Worm (Caenorhabditis elegans) whole organism, mixed stage, embryonic: ENCODE data around the gene F35F10.7.

ENCODE experiments used
- M03D4.4 ChIP-seq: sonication (generic microtip); optimal IDR thresholded peaks from 2 replicates; lab custom pipeline; 2017; ENCODE audit warnings: mild to moderate bottlenecking, missing genetic modification characterization, missing compliant biosample characterization
- bed-3 ChIP-seq: fragments of 200-800 bp; sonication (Bioruptor generic); optimal IDR thresholded peaks from 3 replicates; lab custom pipeline; 2018; ENCODE audit warnings: mild to moderate bottlenecking, missing genetic modification characterization, moderate library complexity, missing compliant biosample characterization
- blmp-1 ChIP-seq: fragments of 150-350 bp; optimal IDR thresholded peaks from 2 replicates; lab custom pipeline; 2014; ENCODE audit warnings: missing biosample characterization, missing genetic modification characterization
- ceh-43 ChIP-seq: fragments of 200-800 bp; sonication (Bioruptor generic); optimal IDR thresholded peaks from 2 replicates; lab custom pipeline; 2018; ENCODE audit warnings: mild to moderate bottlenecking, missing genetic modification characterization, moderate library complexity, missing compliant biosample characterization
- ceh-83 ChIP-seq: fragments of 200-800 bp; sonication (Bioruptor generic); optimal IDR thresholded peaks from 2 replicates; lab custom pipeline; 2018; ENCODE audit warnings: mild to moderate bottlenecking, missing genetic modification characterization, missing compliant biosample characterization
- ces-1 ChIP-seq: fragments of 150-350 bp; optimal IDR thresholded peaks from 2 replicates; lab custom pipeline; 2014; ENCODE audit warnings: missing biosample characterization, missing genetic modification reagents, missing genetic modification characterization
- cnd-1 ChIP-seq: fragments of 200-800 bp; sonication (Bioruptor generic); optimal IDR thresholded peaks from 2 replicates; lab custom pipeline; 2018; ENCODE audit warnings: mild to moderate bottlenecking, missing genetic modification characterization, missing compliant biosample characterization
- drap-1 ChIP-seq: fragments of 200-800 bp; sonication (Bioruptor generic); optimal IDR thresholded peaks from 3 replicates; lab custom pipeline; 2018; ENCODE audit warnings: mild to moderate bottlenecking, missing genetic modification characterization, missing compliant biosample characterization
- elt-3 ChIP-seq: fragments of 150-350 bp; optimal IDR thresholded peaks from 2 replicates; lab custom pipeline; 2014; ENCODE audit warnings: missing biosample characterization, missing genetic modification characterization
- flh-1 ChIP-seq: fragments of 200-800 bp; sonication (Bioruptor generic); optimal IDR thresholded peaks from 2 replicates; lab custom pipeline; 2018; ENCODE audit warnings: mild to moderate bottlenecking, missing genetic modification characterization, moderate library complexity, missing compliant biosample characterization
- ham-2 ChIP-seq: fragments of 200-800 bp; sonication (Bioruptor generic); optimal IDR thresholded peaks from 2 replicates; lab custom pipeline; 2018; ENCODE audit warnings: mild to moderate bottlenecking, missing genetic modification characterization, missing compliant biosample characterization
- hlh-1 ChIP-seq: fragments of 150-350 bp; optimal IDR thresholded peaks from 2 replicates; lab custom pipeline; 2014; ENCODE audit warnings: missing biosample characterization, missing genetic modification reagents, missing genetic modification characterization
- lin-13 ChIP-seq: fragments of 150-350 bp; optimal IDR thresholded peaks from 2 replicates; lab custom pipeline; 2014; ENCODE audit warnings: missing biosample characterization, missing genetic modification characterization
- lsy-2 ChIP-seq: fragments of 150-350 bp; optimal IDR thresholded peaks from 2 replicates; lab custom pipeline; 2014; ENCODE audit warnings: missing biosample characterization, missing genetic modification characterization
- mab-5 ChIP-seq: fragments of 150-350 bp; optimal IDR thresholded peaks from 2 replicates; lab custom pipeline; 2014; ENCODE audit warnings: missing biosample characterization, missing genetic modification characterization
- mls-2 ChIP-seq: sonication (generic microtip); optimal IDR thresholded peaks from 2 replicates; lab custom pipeline; 2016; ENCODE audit warnings: mild to moderate bottlenecking, missing genetic modification characterization, moderate library complexity, missing compliant biosample characterization
- nhr-12 ChIP-seq: fragments of 150-350 bp; optimal IDR thresholded peaks from 2 replicates; lab custom pipeline; 2014; ENCODE audit warnings: missing biosample characterization, missing genetic modification characterization
- nhr-2 ChIP-seq: fragments of 150-350 bp; optimal IDR thresholded peaks from 2 replicates; lab custom pipeline; 2014; ENCODE audit warnings: missing biosample characterization, missing genetic modification characterization
- nhr-237 ChIP-seq: fragments of 150-350 bp; optimal IDR thresholded peaks from 2 replicates; lab custom pipeline; 2014; ENCODE audit warnings: missing biosample characterization, missing genetic modification characterization
- nhr-28 ChIP-seq: fragments of 150-350 bp; optimal IDR thresholded peaks from 2 replicates; lab custom pipeline; 2014; ENCODE audit warnings: missing biosample characterization, missing genetic modification characterization
- nhr-76 ChIP-seq: sonication (generic microtip); optimal IDR thresholded peaks from 2 replicates; lab custom pipeline; 2017; ENCODE audit warnings: missing biosample characterization, missing genetic modification characterization
- pha-4 ChIP-seq: fragments of 150-350 bp; optimal IDR thresholded peaks from 2 replicates; lab custom pipeline; 2018; ENCODE audit warnings: missing biosample characterization, missing genetic modification reagents, missing genetic modification characterization
- sptf-1 ChIP-seq: sonication (generic microtip); optimal IDR thresholded peaks from 2 replicates; lab custom pipeline; 2017; ENCODE audit warnings: mild to moderate bottlenecking, missing genetic modification characterization, moderate library complexity, missing compliant biosample characterization
- tbx-8 ChIP-seq: fragments of 200-800 bp; sonication (Bioruptor generic); optimal IDR thresholded peaks from 2 replicates; lab custom pipeline; 2018; ENCODE audit warnings: mild to moderate bottlenecking, missing genetic modification characterization, moderate library complexity, missing compliant biosample characterization
- unc-39 ChIP-seq: fragments of 150-350 bp; optimal IDR thresholded peaks from 2 replicates; lab custom pipeline; 2014; ENCODE audit warnings: missing biosample characterization, missing genetic modification characterization
- unc-62 ChIP-seq: fragments of 150-350 bp; optimal IDR thresholded peaks from 2 replicates; lab custom pipeline; 2014; ENCODE audit warnings: missing biosample characterization, missing genetic modification reagents, missing genetic modification characterization
- zip-8 ChIP-seq: fragments of 150-350 bp; optimal IDR thresholded peaks from 2 replicates; lab custom pipeline; 2014; ENCODE audit warnings: missing biosample characterization, missing genetic modification characterization

The F35F10.7 gene

ce11 chrV:3287330-3287729, at the start of gene F35F10.7:
Gene F35F10.7, minus strand, starts transcription at chrV:3287430.
- TF ChIP-seq nhr-12 (tag; lab: Kevin White, UChicago) = no peak
- TF ChIP-seq mab-5 (tag; lab: Kevin White, UChicago) = no peak
- no peak for TF ChIP-seq pha-4 (tag; lab: Kevin White, UChicago)
- TF ChIP-seq M03D4.4 (tag; lab: Kevin White, UChicago) = no peak
- no peak for TF ChIP-seq sptf-1 (tag; lab: Kevin White, UChicago)
- no peak for TF ChIP-seq flh-1 (GFP tag; lab: Kevin White, UChicago)
- no peak for TF ChIP-seq zip-8 (tag; lab: Kevin White, UChicago)
- no peak for TF ChIP-seq blmp-1 (tag; lab: Kevin White, UChicago)
- no peak for TF ChIP-seq mls-2 (tag; lab: Kevin White, UChicago)
- no peak for TF ChIP-seq hlh-1 (tag; lab: Kevin White, UChicago)

ce11 chrV:3333334-3333733, 46.1 kb upstream of the F35F10.7 start, which contains the start of gene C17B7.5:
Gene C17B7.5, plus strand, starts transcription at chrV:3333634.
- no peak for TF ChIP-seq drap-1 (GFP tag; lab: Kevin White, UChicago)
- TF ChIP-seq mls-2 (tag; lab: Kevin White, UChicago) = no peak
- TF ChIP-seq blmp-1 (tag; lab: Kevin White, UChicago) = no peak
- TF ChIP-seq nhr-2 (tag; lab: Kevin White, UChicago) = no peak
- no peak for TF ChIP-seq unc-39 (tag; lab: Kevin White, UChicago)
- no peak for TF ChIP-seq nhr-76 (tag; lab: Kevin White, UChicago)
- no peak for TF ChIP-seq hlh-1 (tag; lab: Kevin White, UChicago)
- TF ChIP-seq lin-13 (tag; lab: Kevin White, UChicago) = no peak
- no peak for TF ChIP-seq zip-8 (tag; lab: Kevin White, UChicago)
- TF ChIP-seq pha-4 (tag; lab: Kevin White, UChicago) = no peak
- no peak for TF ChIP-seq nhr-28 (tag; lab: Kevin White, UChicago)
- TF ChIP-seq ceh-83 = no peak
- TF ChIP-seq, all 35 proteins: peak for 0

- TF ChIP-seq nhr-237 (tag; lab: Kevin White, UChicago) (no peak), hlh-1 (tag; lab: Kevin White, UChicago) (no peak), mab-5 (tag; lab: Kevin White, UChicago) (no peak), pha-4 (tag; lab: Kevin White, UChicago) (no peak), unc-39 (tag; lab: Kevin White, UChicago) (no peak), nhr-76 (tag; lab: Kevin White, UChicago) (no peak), nhr-28 (tag; lab: Kevin White, UChicago) (no peak), elt-3 (tag; lab: Kevin White, UChicago) (no peak)
These were observed 44.8 kb upstream of the F35F10.7 start, which contains the start of gene C17B7.9 for ce11 chrV:3332023-3332422. Gene C17B7.9, minus strand, starts transcription at chrV:3332123.

- TF ChIP-seq nhr-12 (tag; lab: Kevin White, UChicago) (no peak), pha-4 (tag; lab: Kevin White, UChicago) (no peak), nhr-2 (tag; lab: Kevin White, UChicago) (no peak), unc-62 (GFP tag; lab: Kevin White, UChicago) (no peak), sptf-1 (tag; lab: Kevin White, UChicago) (no peak), ces-1 (GFP tag; lab: Kevin White, UChicago) (no peak), nhr-237 (tag; lab: Kevin White, UChicago) (no peak), bed-3 (GFP tag; lab: Kevin White, UChicago) (no peak), mls-2 (tag; lab: Kevin White, UChicago) (no peak), cnd-1 (tag; lab: Kevin White, UChicago) (no peak), M03D4.4 (tag; lab: Kevin White, UChicago) (no peak), flh-1 (GFP tag; lab: Kevin White, UChicago) (no peak), ceh-43 (no peak), tbx-8 (GFP tag; lab: Kevin White, UChicago) (no peak), ham-2 (GFP tag; lab: Kevin White, UChicago) (no peak), ceh-83 (no peak), mab-5 (tag; lab: Kevin White, UChicago) (no peak), lsy-2 (tag; lab: Kevin White, UChicago) (no peak)
These were observed 36.9 kb upstream of the F35F10.7 start, which contains the start of gene C17B7.8 for ce11 chrV:3324178-3324577. Gene C17B7.8, minus strand, starts transcription at chrV:3324278.

ce11 chrV:3320432-3320831, 33.2 kb upstream of the F35F10.7 start, which contains the start of gene C17B7.14:
Gene C17B7.14, minus strand, starts transcription at chrV:3320532.
- no peak for TF ChIP-seq lsy-2 (tag; lab: Kevin White, UChicago)
- TF ChIP-seq nhr-12 (tag; lab: Kevin White, UChicago) = no peak
- no peak for TF ChIP-seq zip-8 (tag; lab: Kevin White, UChicago)
